Worm (Caenorhabditis elegans) whole organism, L3 larva: ENCODE data around the gene hsp-12.3.

Source experiments
- ZK546.5 ChIP-seq: sonication (generic microtip); optimal IDR thresholded peaks from 2 replicates; lab custom pipeline; 2017; ENCODE audit warnings: missing biosample characterization, missing genetic modification characterization
- aly-2 ChIP-seq: fragments of 150-350 bp; optimal IDR thresholded peaks from 2 replicates; lab custom pipeline; 2014; ENCODE audit warnings: missing biosample characterization, missing genetic modification characterization
- ama-1 ChIP-seq: fragments of 150-350 bp; optimal IDR thresholded peaks from 2 replicates; lab custom pipeline; 2018
- ceh-16 ChIP-seq: sonication (generic microtip); optimal IDR thresholded peaks from 2 replicates; lab custom pipeline; 2017; ENCODE audit warnings: missing biosample characterization, missing genetic modification characterization
- ceh-28 ChIP-seq: fragments of 150-350 bp; optimal IDR thresholded peaks from 2 replicates; lab custom pipeline; 2014; ENCODE audit warnings: missing biosample characterization, missing genetic modification reagents, missing genetic modification characterization
- daf-12 ChIP-seq: fragments of 150-350 bp; optimal IDR thresholded peaks from 2 replicates; lab custom pipeline; 2014; ENCODE audit warnings: missing biosample characterization, missing genetic modification reagents, missing genetic modification characterization
- egl-27 ChIP-seq: sonication (generic microtip); optimal IDR thresholded peaks from 4 replicates; lab custom pipeline; 2017; ENCODE audit warnings: missing biosample characterization, missing genetic modification reagents, missing genetic modification characterization
- egl-5 ChIP-seq: fragments of 150-350 bp; optimal IDR thresholded peaks from 2 replicates; lab custom pipeline; 2017; ENCODE audit warnings: missing biosample characterization, missing genetic modification reagents, missing genetic modification characterization, inconsistent platforms
- elt-2 ChIP-seq: sonication (generic microtip); optimal IDR thresholded peaks from 2 replicates; lab custom pipeline; 2016; ENCODE audit warnings: missing genetic modification reagents, mild to moderate bottlenecking, missing genetic modification characterization, missing compliant biosample characterization
- elt-3 ChIP-seq, 3 experiments: fragments of 150-350 bp in 1 of 3; sonication (generic microtip) in 2 of 3; optimal IDR thresholded peaks; 2 replicates in 2 of 3; 4 replicates in 1 of 3; lab custom pipeline; 2014 to 2017; ENCODE audit warnings: missing biosample characterization in 3 of 3, missing genetic modification characterization in 3 of 3
- eor-1 ChIP-seq, 2 experiments: fragments of 150-350 bp; optimal IDR thresholded peaks; 2 replicates each; lab custom pipeline; 2014 to 2018; ENCODE audit warnings: missing biosample characterization in 2 of 2, missing genetic modification characterization in 2 of 2
- fkh-10 ChIP-seq: sonication (generic microtip); optimal IDR thresholded peaks from 2 replicates; lab custom pipeline; 2017; ENCODE audit warnings: missing biosample characterization, missing genetic modification reagents, missing genetic modification characterization
- fos-1 ChIP-seq: fragments of 150-350 bp; optimal IDR thresholded peaks from 2 replicates; lab custom pipeline; 2014; ENCODE audit warnings: missing biosample characterization, missing genetic modification characterization
- hmg-11 ChIP-seq: sonication (generic microtip); optimal IDR thresholded peaks from 2 replicates; lab custom pipeline; 2016; ENCODE audit warnings: missing genetic modification characterization, missing compliant biosample characterization
- lin-15B ChIP-seq: fragments of 150-350 bp; optimal IDR thresholded peaks from 2 replicates; lab custom pipeline; 2014; ENCODE audit warnings: missing biosample characterization, missing genetic modification characterization
- lin-39 ChIP-seq: fragments of 150-350 bp; optimal IDR thresholded peaks from 2 replicates; lab custom pipeline; 2018; ENCODE audit warnings: missing biosample characterization, missing genetic modification reagents, missing genetic modification characterization
- mdl-1 ChIP-seq: fragments of 150-350 bp; optimal IDR thresholded peaks from 2 replicates; lab custom pipeline; 2014; ENCODE audit warnings: missing biosample characterization, missing genetic modification characterization
- mml-1 ChIP-seq: fragments of 150-350 bp; sonication (generic microtip); optimal IDR thresholded peaks from 3 replicates; lab custom pipeline; 2014; ENCODE audit warnings: missing biosample characterization, missing genetic modification characterization
- nfya-1 ChIP-seq: sonication (generic microtip); optimal IDR thresholded peaks from 2 replicates; lab custom pipeline; 2017; ENCODE audit warnings: missing genetic modification characterization, mild to moderate bottlenecking, missing compliant biosample characterization, antibody characterized with exemption, moderate library complexity; ENCODE audit not compliant: insufficient read depth
- nhr-11 ChIP-seq: fragments of 150-350 bp; optimal IDR thresholded peaks from 2 replicates; lab custom pipeline; 2014; ENCODE audit warnings: missing biosample characterization, missing genetic modification characterization
- nhr-12 ChIP-seq: fragments of 150-350 bp; optimal IDR thresholded peaks from 2 replicates; lab custom pipeline; 2014; ENCODE audit warnings: missing biosample characterization, missing genetic modification characterization
- nhr-23 ChIP-seq: fragments of 150-350 bp; optimal IDR thresholded peaks from 2 replicates; lab custom pipeline; 2014; ENCODE audit warnings: missing biosample characterization, missing genetic modification reagents, missing genetic modification characterization
- nhr-237 ChIP-seq: fragments of 150-350 bp; optimal IDR thresholded peaks from 2 replicates; lab custom pipeline; 2014; ENCODE audit warnings: missing biosample characterization, missing genetic modification characterization
- nhr-25 ChIP-seq: sonication (generic microtip); optimal IDR thresholded peaks from 2 replicates; lab custom pipeline; 2017; ENCODE audit warnings: missing biosample characterization, missing genetic modification characterization
- nhr-28 ChIP-seq: fragments of 150-350 bp; optimal IDR thresholded peaks from 2 replicates; lab custom pipeline; 2014; ENCODE audit warnings: missing biosample characterization, missing genetic modification characterization
- nhr-43 ChIP-seq: sonication (generic microtip); optimal IDR thresholded peaks from 2 replicates; lab custom pipeline; 2016; ENCODE audit warnings: mild to moderate bottlenecking, missing genetic modification characterization, missing compliant biosample characterization; ENCODE audit not compliant: poor library complexity, severe bottlenecking
- nhr-67 ChIP-seq: fragments of 150-350 bp; optimal IDR thresholded peaks from 2 replicates; lab custom pipeline; 2014; ENCODE audit warnings: missing biosample characterization, missing genetic modification characterization
- nhr-76 ChIP-seq: fragments of 150-350 bp; sonication (generic microtip); optimal IDR thresholded peaks from 5 replicates; lab custom pipeline; 2014; ENCODE audit warnings: missing biosample characterization, missing genetic modification characterization
- nhr-77 ChIP-seq: fragments of 150-350 bp; optimal IDR thresholded peaks from 2 replicates; lab custom pipeline; 2014; ENCODE audit warnings: missing biosample characterization, missing genetic modification characterization
- pha-4 ChIP-seq: fragments of 150-350 bp; optimal IDR thresholded peaks from 2 replicates; lab custom pipeline; 2014; ENCODE audit warnings: missing biosample characterization, missing genetic modification reagents, missing genetic modification characterization
- pqm-1 ChIP-seq: fragments of 150-350 bp; optimal IDR thresholded peaks from 2 replicates; lab custom pipeline; 2017; ENCODE audit warnings: missing biosample characterization, missing genetic modification characterization, inconsistent platforms
- sea-2 ChIP-seq: fragments of 150-350 bp; sonication (generic microtip); optimal IDR thresholded peaks from 4 replicates; lab custom pipeline; 2014; ENCODE audit warnings: missing biosample characterization, missing genetic modification reagents, missing genetic modification characterization
- skn-1 ChIP-seq: fragments of 150-350 bp; optimal IDR thresholded peaks from 2 replicates; lab custom pipeline; 2014; ENCODE audit warnings: missing biosample characterization, missing genetic modification characterization
- snpc-4 ChIP-seq: fragments of 150-350 bp; optimal IDR thresholded peaks from 2 replicates; lab custom pipeline; 2014; ENCODE audit warnings: missing biosample characterization, missing genetic modification characterization
- tbx-2 ChIP-seq: sonication (generic microtip); optimal IDR thresholded peaks from 2 replicates; lab custom pipeline; 2016; ENCODE audit warnings: mild to moderate bottlenecking, missing genetic modification characterization, missing compliant biosample characterization
- unc-39 ChIP-seq: sonication (generic microtip); optimal IDR thresholded peaks from 4 replicates; lab custom pipeline; 2017; ENCODE audit warnings: missing biosample characterization, missing genetic modification characterization
- unc-62 ChIP-seq: fragments of 150-350 bp; sonication (generic microtip); optimal IDR thresholded peaks from 4 replicates; lab custom pipeline; 2014; ENCODE audit warnings: missing biosample characterization, missing genetic modification reagents, missing genetic modification characterization
- zag-1 ChIP-seq: fragments of 150-350 bp; optimal IDR thresholded peaks from 2 replicates; lab custom pipeline; 2014; ENCODE audit warnings: missing biosample characterization, missing genetic modification characterization
- ztf-11 ChIP-seq: fragments of 150-350 bp; optimal IDR thresholded peaks from 2 replicates; lab custom pipeline; 2014; ENCODE audit warnings: missing biosample characterization, missing genetic modification characterization

The hsp-12.3 gene

DNA sequence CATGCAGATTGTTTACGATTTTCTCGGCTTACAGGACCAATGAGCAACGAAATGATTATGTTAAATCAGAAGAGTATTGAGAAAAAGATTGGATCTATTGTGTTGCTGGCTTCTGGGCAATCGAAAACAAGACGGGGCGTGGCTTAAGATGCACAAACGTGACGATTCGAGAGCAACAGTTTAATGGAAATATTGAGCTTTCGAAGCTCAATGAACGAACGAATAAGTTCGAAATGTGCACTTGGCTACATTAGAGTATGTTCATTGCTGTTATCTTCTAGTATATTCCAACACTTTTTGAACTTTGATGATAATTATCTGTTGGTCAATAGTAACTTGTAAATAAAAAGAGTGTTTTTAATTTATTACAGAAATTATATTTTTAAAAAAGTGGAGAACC is at the start of gene hsp-12.3:
TSS of gene hsp-12.3 (minus strand) at position 101 of the 400 bp plus-strand sequence.
- TF ChIP-seq nhr-67 = no peak
- TF ChIP-seq nhr-25 = no peak
- TF ChIP-seq aly-2 (tag; lab: Kevin White, UChicago) = no peak
- no peak for TF ChIP-seq lin-39 (tag; lab: Kevin White, UChicago)
- no peak for TF ChIP-seq nhr-23
- TF ChIP-seq ceh-16 (tag; lab: Kevin White, UChicago) = no peak
- TF ChIP-seq egl-27 (tag; lab: Kevin White, UChicago) = no peak
- TF ChIP-seq snpc-4 (tag; lab: Kevin White, UChicago) = no peak
- TF ChIP-seq zag-1 (tag; lab: Kevin White, UChicago) = no peak
- no peak for TF ChIP-seq tbx-2 (tag; lab: Kevin White, UChicago)
- no peak for TF ChIP-seq unc-39 (tag; lab: Kevin White, UChicago)
- no peak for TF ChIP-seq nhr-77
- no peak for TF ChIP-seq ZK546.5 (tag; lab: Kevin White, UChicago)
- no peak for TF ChIP-seq fkh-10 (GFP tag; lab: Kevin White, UChicago)
- TF ChIP-seq nhr-12 = no peak
- no peak for TF ChIP-seq lin-15B (tag; lab: Kevin White, UChicago)
- TF ChIP-seq egl-5 (tag; lab: Kevin White, UChicago) = no peak

DNA sequence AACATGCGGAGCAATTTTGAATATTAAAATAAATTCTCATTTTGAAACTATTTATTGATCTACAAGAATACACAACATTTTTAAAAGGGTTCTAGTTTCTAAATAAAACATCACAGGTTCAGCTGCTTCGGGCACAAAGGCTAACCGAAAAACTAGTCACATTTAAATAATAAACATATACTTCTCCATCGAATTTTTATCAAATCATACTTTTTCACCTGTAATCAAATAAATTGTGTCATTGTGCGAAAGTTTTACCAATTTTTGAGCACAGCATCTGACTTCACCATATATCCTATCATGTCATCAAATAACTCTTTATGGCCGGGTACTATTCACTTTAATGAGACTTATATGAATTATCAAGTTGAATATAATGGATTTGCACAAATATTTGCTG is 45.0 kb upstream of the hsp-12.3 start, which contains the start of gene sru-6:
TSS of gene sru-6 (plus strand) at position 301 of the 400 bp plus-strand sequence.
- TF ChIP-seq daf-12 (tag; lab: Kevin White, UChicago) = no peak
- no peak for TF ChIP-seq tbx-2 (tag; lab: Kevin White, UChicago)
- TF ChIP-seq nhr-43 (tag; lab: Kevin White, UChicago) = no peak
- TF ChIP-seq nhr-28 (tag; lab: Kevin White, UChicago) = no peak
- TF ChIP-seq egl-27 (tag; lab: Kevin White, UChicago) = no peak
- TF ChIP-seq nhr-11 (tag; lab: Kevin White, UChicago) = no peak
- TF ChIP-seq pqm-1 (tag; lab: Kevin White, UChicago) = no peak
- TF ChIP-seq egl-5 (tag; lab: Kevin White, UChicago) = no peak
- no peak for TF ChIP-seq nhr-25
- no peak for TF ChIP-seq ztf-11
- no peak for TF ChIP-seq fkh-10 (GFP tag; lab: Kevin White, UChicago)
- TF ChIP-seq nfya-1 = no peak
- TF ChIP-seq ZK546.5 (tag; lab: Kevin White, UChicago) = no peak
- TF ChIP-seq sea-2 (GFP tag; lab: Kevin White, UChicago) = no peak
- no peak for TF ChIP-seq lin-15B (tag; lab: Kevin White, UChicago)
- no peak for TF ChIP-seq ceh-28
- no peak for TF ChIP-seq nhr-77
- no peak for TF ChIP-seq elt-2 (tag; lab: Kevin White, UChicago)
- TF ChIP-seq lin-39 (tag; lab: Kevin White, UChicago) = no peak

DNA sequence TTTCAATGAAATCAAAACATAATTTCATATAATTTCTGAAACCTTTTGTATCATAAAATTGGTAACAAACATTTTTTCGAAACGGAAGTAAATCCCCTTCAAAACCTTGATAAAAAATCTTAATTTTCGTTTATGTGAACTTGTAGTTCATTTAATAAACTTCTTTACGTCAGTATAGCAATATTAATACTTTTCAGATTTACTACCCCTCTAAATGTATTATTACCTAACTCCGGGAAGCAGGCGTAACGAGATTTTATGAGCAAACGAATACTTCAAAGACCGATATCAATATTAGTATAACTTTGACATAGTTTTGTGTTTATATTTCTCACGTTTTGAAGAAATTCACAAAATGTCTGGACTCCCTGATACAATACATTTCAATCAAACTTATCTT is 43.0 kb upstream of the hsp-12.3 start, which contains the start of gene sru-1:
TSS of gene sru-1 (plus strand) at position 301 of the 400 bp plus-strand sequence.
- TF ChIP-seq lin-15B (tag; lab: Kevin White, UChicago) (no peak), fkh-10 (GFP tag; lab: Kevin White, UChicago) (no peak), nhr-28 (tag; lab: Kevin White, UChicago) (no peak), ama-1 (lab: Kevin White, UChicago) (no peak), fos-1 (no peak), elt-2 (tag; lab: Kevin White, UChicago) (no peak)

DNA sequence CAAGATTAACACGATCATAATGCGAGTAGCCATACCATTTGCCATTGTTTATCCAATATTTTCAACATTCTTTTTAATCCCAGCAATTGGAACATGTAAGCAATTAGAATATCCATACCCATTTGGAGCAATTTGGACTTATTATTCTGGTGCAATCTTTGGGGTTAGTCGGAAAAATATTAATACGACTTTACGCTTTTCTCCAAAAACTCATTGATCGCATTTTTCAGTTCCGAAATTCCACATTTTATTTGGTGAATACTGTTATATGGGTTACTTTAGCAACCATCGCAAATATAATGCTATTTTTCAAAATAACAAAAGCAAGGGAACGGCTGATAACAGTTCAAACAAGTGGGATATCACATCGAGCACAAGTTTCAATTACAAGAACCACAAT is 41.5 kb upstream of the hsp-12.3 start:
- TF ChIP-seq elt-3 (tag; optimal IDR thresholded peaks at IDR 0.05; lab: Kevin White, UChicago) (no peak), nhr-28 (tag; lab: Kevin White, UChicago) (no peak), fos-1 (no peak)

DNA sequence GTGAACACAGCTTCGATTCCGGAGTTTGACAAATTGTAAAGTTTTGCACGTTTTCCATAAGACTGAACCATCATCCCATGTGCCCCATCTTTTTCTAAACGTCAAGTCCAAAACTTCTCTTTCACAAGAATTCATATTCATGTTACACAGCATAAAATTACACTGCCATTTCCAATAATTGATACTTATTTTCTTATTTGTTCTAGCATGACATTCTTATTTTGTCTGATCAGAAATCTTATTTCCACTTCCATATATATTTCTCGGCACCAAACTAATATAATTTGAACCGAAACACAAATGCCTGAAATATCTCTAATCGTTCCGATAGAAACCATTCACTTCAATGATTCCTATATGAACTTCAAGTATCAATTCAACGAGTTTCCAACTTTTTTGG is 40.7 kb upstream of the hsp-12.3 start, which contains the start of gene sru-2:
TSS of gene sru-2 (plus strand) at position 301 of the 400 bp plus-strand sequence.
- no peak for TF ChIP-seq ama-1 (lab: Kevin White, UChicago)
- TF ChIP-seq ztf-11 = no peak
- TF ChIP-seq nhr-43 (tag; lab: Kevin White, UChicago) = no peak
- no peak for TF ChIP-seq skn-1 (tag; lab: Kevin White, UChicago)
- no peak for TF ChIP-seq mml-1 (tag; lab: Kevin White, UChicago)
- TF ChIP-seq nhr-237 = no peak
- no peak for TF ChIP-seq nhr-76 (tag; lab: Kevin White, UChicago)
- no peak for TF ChIP-seq unc-62 (GFP tag; lab: Kevin White, UChicago)
- TF ChIP-seq ceh-28 = no peak
- no peak for TF ChIP-seq pha-4 (tag; lab: Kevin White, UChicago)
- no peak for TF ChIP-seq nhr-11 (tag; lab: Kevin White, UChicago)
- TF ChIP-seq eor-1 (tag; optimal IDR thresholded peaks at IDR 0.05; lab: Kevin White, UChicago) = no peak
- TF ChIP-seq mdl-1 (tag; lab: Kevin White, UChicago) = no peak
- TF ChIP-seq daf-12 (tag; lab: Kevin White, UChicago) = no peak
- TF ChIP-seq nhr-23 = no peak
- no peak for TF ChIP-seq ZK546.5 (tag; lab: Kevin White, UChicago)
- TF ChIP-seq hmg-11 (tag; lab: Kevin White, UChicago) = no peak
